Worm (Caenorhabditis elegans) whole organism, late embryonic: Measurements from ENCODE around the gene twk-14.

Experiments used
- F13H6.1 ChIP-seq: sonication (generic microtip); optimal IDR thresholded peaks from 2 replicates; lab custom pipeline; 2016; ENCODE audit warnings: missing genetic modification characterization, missing compliant biosample characterization
- K02D7.2 ChIP-seq: sonication (generic microtip); optimal IDR thresholded peaks from 2 replicates; lab custom pipeline; 2017; ENCODE audit warnings: mild to moderate bottlenecking, missing genetic modification characterization, missing compliant biosample characterization
- ahr-1 ChIP-seq: sonication (generic microtip); optimal IDR thresholded peaks from 2 replicates; lab custom pipeline; 2016; ENCODE audit warnings: missing genetic modification characterization, missing compliant biosample characterization
- ceh-14 ChIP-seq: sonication (generic microtip); optimal IDR thresholded peaks from 2 replicates; lab custom pipeline; 2016; ENCODE audit warnings: missing genotype, missing genetic modification characterization, missing compliant biosample characterization
- ceh-19 ChIP-seq: fragments of 200-800 bp; sonication (Bioruptor generic); optimal IDR thresholded peaks from 2 replicates; lab custom pipeline; 2018; ENCODE audit warnings: mild to moderate bottlenecking, missing genetic modification characterization, missing compliant biosample characterization
- ceh-2 ChIP-seq: sonication (generic microtip); optimal IDR thresholded peaks from 2 replicates; lab custom pipeline; 2016; ENCODE audit warnings: missing genotype, missing genetic modification characterization, missing compliant biosample characterization
- ceh-30 ChIP-seq: fragments of 150-350 bp; optimal IDR thresholded peaks from 2 replicates; lab custom pipeline; 2014; ENCODE audit warnings: missing biosample characterization, missing genetic modification characterization
- ceh-31 ChIP-seq: sonication (generic microtip); optimal IDR thresholded peaks from 2 replicates; lab custom pipeline; 2016; ENCODE audit warnings: missing genetic modification characterization, missing compliant biosample characterization
- ceh-48 ChIP-seq: sonication (generic microtip); optimal IDR thresholded peaks from 2 replicates; lab custom pipeline; 2016; ENCODE audit warnings: missing genetic modification characterization, inconsistent platforms, missing compliant biosample characterization
- ceh-6 ChIP-seq: fragments of 200-800 bp; sonication (Bioruptor generic); optimal IDR thresholded peaks from 2 replicates; lab custom pipeline; 2018; ENCODE audit warnings: mild to moderate bottlenecking, missing genetic modification characterization, missing compliant biosample characterization
- dmd-4 ChIP-seq: sonication (generic microtip); optimal IDR thresholded peaks from 2 replicates; lab custom pipeline; 2016; ENCODE audit warnings: borderline replicate concordance, missing genetic modification characterization, missing compliant biosample characterization
- dve-1 ChIP-seq: sonication (generic microtip); optimal IDR thresholded peaks from 2 replicates; lab custom pipeline; 2017; ENCODE audit warnings: antibody characterized with exemption, mild to moderate bottlenecking, missing genetic modification characterization, missing compliant biosample characterization
- elt-2 ChIP-seq: sonication (generic microtip); optimal IDR thresholded peaks from 2 replicates; lab custom pipeline; 2016; ENCODE audit warnings: missing genetic modification reagents, missing genetic modification characterization, missing compliant biosample characterization
- elt-4 ChIP-seq: sonication (generic microtip); optimal IDR thresholded peaks from 2 replicates; lab custom pipeline; 2016; ENCODE audit warnings: missing genetic modification characterization, missing compliant biosample characterization
- ets-4 ChIP-seq: sonication (generic microtip); optimal IDR thresholded peaks from 2 replicates; lab custom pipeline; 2016; ENCODE audit warnings: missing genetic modification characterization, missing compliant biosample characterization
- fkh-10 ChIP-seq: fragments of 150-350 bp; optimal IDR thresholded peaks from 2 replicates; lab custom pipeline; 2014; ENCODE audit warnings: missing biosample characterization, missing genetic modification reagents, missing genetic modification characterization
- fkh-6 ChIP-seq: sonication (generic microtip); optimal IDR thresholded peaks from 2 replicates; lab custom pipeline; 2016; ENCODE audit warnings: missing genetic modification characterization, missing compliant biosample characterization
- hlh-15 ChIP-seq: sonication (generic microtip); optimal IDR thresholded peaks from 2 replicates; lab custom pipeline; 2016; ENCODE audit warnings: missing genetic modification characterization, missing compliant biosample characterization
- hlh-6 ChIP-seq: sonication (generic microtip); optimal IDR thresholded peaks from 2 replicates; lab custom pipeline; 2016; ENCODE audit warnings: missing genotype, missing genetic modification characterization, missing compliant biosample characterization
- hlh-8 ChIP-seq: sonication (generic microtip); optimal IDR thresholded peaks from 2 replicates; lab custom pipeline; 2016; ENCODE audit warnings: missing genotype, missing genetic modification characterization, missing compliant biosample characterization
- lim-6 ChIP-seq: sonication (generic microtip); optimal IDR thresholded peaks from 2 replicates; lab custom pipeline; 2016; ENCODE audit warnings: missing genetic modification characterization, missing compliant biosample characterization
- lin-11 ChIP-seq: fragments of 200-800 bp; sonication (Bioruptor generic); optimal IDR thresholded peaks from 2 replicates; lab custom pipeline; 2018; ENCODE audit warnings: mild to moderate bottlenecking, missing genetic modification characterization, missing compliant biosample characterization
- mec-3 ChIP-seq: sonication (generic microtip); optimal IDR thresholded peaks from 2 replicates; lab custom pipeline; 2016; ENCODE audit warnings: borderline replicate concordance, missing genetic modification characterization, missing compliant biosample characterization
- nhr-11 ChIP-seq: fragments of 150-350 bp; optimal IDR thresholded peaks from 2 replicates; lab custom pipeline; 2014; ENCODE audit warnings: missing biosample characterization, missing genetic modification characterization
- nhr-232 ChIP-seq: sonication (generic microtip); optimal IDR thresholded peaks from 2 replicates; lab custom pipeline; 2016; ENCODE audit warnings: missing genetic modification characterization, missing compliant biosample characterization
- pag-3 ChIP-seq: sonication (generic microtip); optimal IDR thresholded peaks from 2 replicates; lab custom pipeline; 2016; ENCODE audit warnings: missing compliant biosample characterization, missing genetic modification characterization, borderline replicate concordance
- pha-4 ChIP-seq: fragments of 150-350 bp; optimal IDR thresholded peaks from 2 replicates; lab custom pipeline; 2018; ENCODE audit warnings: missing biosample characterization, missing genetic modification reagents, missing genetic modification characterization
- pros-1 ChIP-seq: fragments of 150-350 bp; optimal IDR thresholded peaks from 2 replicates; lab custom pipeline; 2014; ENCODE audit warnings: missing biosample characterization, missing genetic modification reagents, missing genetic modification characterization
- ref-2 ChIP-seq: sonication (generic microtip); optimal IDR thresholded peaks from 2 replicates; lab custom pipeline; 2016; ENCODE audit warnings: missing genetic modification characterization, missing compliant biosample characterization
- rnt-1 ChIP-seq: sonication (generic microtip); optimal IDR thresholded peaks from 2 replicates; lab custom pipeline; 2016; ENCODE audit warnings: missing genetic modification characterization, missing compliant biosample characterization
- sdc-2 ChIP-seq: sonication (generic microtip); optimal IDR thresholded peaks from 2 replicates; lab custom pipeline; 2016; ENCODE audit warnings: missing genotype, missing genetic modification characterization, missing compliant biosample characterization
- sox-4 ChIP-seq: sonication (generic microtip); optimal IDR thresholded peaks from 2 replicates; lab custom pipeline; 2017; ENCODE audit warnings: mild to moderate bottlenecking, missing genetic modification characterization, inconsistent platforms, missing compliant biosample characterization
- tbx-2 ChIP-seq: sonication (generic microtip); optimal IDR thresholded peaks from 2 replicates; lab custom pipeline; 2016; ENCODE audit warnings: missing genetic modification characterization, missing compliant biosample characterization
- unc-3 ChIP-seq, 2 experiments: fragments of 200-800 bp in 1 of 2; sonication (Bioruptor generic) in 1 of 2; sonication (generic microtip) in 1 of 2; conservative IDR thresholded peaks in 1 of 2; optimal IDR thresholded peaks in 1 of 2; 2 replicates each; pipeline versions ENCODE4 v1.3.6 to Lab custom; 2016 to 2022; ENCODE audit warnings: missing compliant biosample characterization in 2 of 2, missing genetic modification characterization in 2 of 2, missing genetic modification reagents in 1 of 2
- unc-42 ChIP-seq: sonication (generic microtip); optimal IDR thresholded peaks from 2 replicates; lab custom pipeline; 2016; ENCODE audit warnings: missing genotype, missing genetic modification characterization, missing compliant biosample characterization
- unc-86 ChIP-seq: sonication (generic microtip); optimal IDR thresholded peaks from 2 replicates; lab custom pipeline; 2016; ENCODE audit warnings: missing genetic modification characterization, missing compliant biosample characterization
- zip-5 ChIP-seq: sonication (generic microtip); optimal IDR thresholded peaks from 2 replicates; lab custom pipeline; 2016; ENCODE audit warnings: missing genetic modification characterization, missing compliant biosample characterization

twk-14 gene

ce11 chrV:12408996-12409395, 13.5 kb upstream of the twk-14 start:
- TF ChIP-seq ceh-14 (tag; lab: Kevin White, UChicago) (no peak), ceh-19 (GFP tag; lab: Kevin White, UChicago) (no peak), dmd-4 (no peak), hlh-15 (tag; lab: Kevin White, UChicago) (no peak), ceh-31 (tag; lab: Kevin White, UChicago) (no peak), nhr-232 (no peak), K02D7.2 (no peak), ceh-6 (no peak), tbx-2 (tag; lab: Kevin White, UChicago) (no peak), pag-3 (no peak), ceh-30 (tag; lab: Kevin White, UChicago) (no peak)

DNA sequence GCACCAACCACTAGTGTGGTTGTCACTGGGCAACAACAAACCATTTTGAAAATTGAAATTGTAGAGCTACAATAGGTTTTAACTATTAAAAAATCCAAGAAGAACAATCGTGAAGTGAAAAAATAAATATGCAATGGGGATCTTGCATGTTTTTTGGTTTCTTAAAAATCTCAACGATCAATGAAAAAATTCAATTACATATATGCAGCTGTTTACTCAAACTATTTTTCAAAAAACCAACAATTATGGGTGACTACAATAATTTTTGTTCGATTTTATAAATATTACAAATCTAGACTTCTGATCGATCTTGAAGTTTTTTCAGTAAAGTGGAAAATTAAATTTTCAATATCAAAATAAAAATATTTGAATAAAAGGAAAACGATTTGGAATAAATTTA, 13.0 kb upstream of the twk-14 start, which contains the start of gene cdr-4:
cdr-4 (minus strand) TSS at position 101 of the 400 bp plus-strand sequence.
- TF ChIP-seq tbx-2 (tag; lab: Kevin White, UChicago) (no peak), lim-6 (tag; lab: Kevin White, UChicago) (no peak), dve-1 (no peak), ceh-2 (tag; lab: Kevin White, UChicago) (no peak), ceh-31 (tag; lab: Kevin White, UChicago) (no peak), elt-4 (no peak), pha-4 (no peak), sox-4 (tag; lab: Kevin White, UChicago) (no peak), zip-5 (tag; lab: Kevin White, UChicago) (no peak)

DNA sequence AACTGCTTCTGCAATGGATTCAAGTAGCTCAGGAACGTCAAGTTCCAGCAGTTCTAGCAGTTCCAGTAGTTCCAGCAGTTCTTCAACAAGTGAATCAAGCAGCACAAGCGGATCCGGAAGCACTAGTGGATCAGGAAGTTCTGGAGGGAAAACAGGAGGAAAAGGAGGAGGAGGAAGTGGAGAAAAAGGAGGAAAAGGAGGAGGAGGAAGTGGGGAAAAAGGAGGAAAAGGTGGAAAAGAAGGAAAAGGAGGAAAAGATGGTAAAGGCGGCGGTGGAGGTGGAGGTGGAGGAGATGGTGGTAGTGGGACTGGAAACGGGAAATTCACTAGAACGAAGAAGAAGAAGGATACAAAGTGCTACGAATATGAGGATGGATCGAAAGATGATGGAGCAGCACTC, 11.0 kb upstream of the twk-14 start:
- no peak for TF ChIP-seq ceh-30 (tag; lab: Kevin White, UChicago)
- no peak for TF ChIP-seq ceh-2 (tag; lab: Kevin White, UChicago)
- no peak for TF ChIP-seq unc-3 (GFP tag; conservative IDR thresholded peaks at IDR 0.05; lab: Robert Waterston, UW)
- TF ChIP-seq unc-3 (tag; optimal IDR thresholded peaks at IDR 0.05; lab: Kevin White, UChicago): no peak
- TF ChIP-seq hlh-8: no peak
- no peak for TF ChIP-seq hlh-6 (tag; lab: Kevin White, UChicago)
- no peak for TF ChIP-seq ets-4
- no peak for TF ChIP-seq sdc-2 (tag; lab: Kevin White, UChicago)
- no peak for TF ChIP-seq unc-86 (tag; lab: Kevin White, UChicago)
- no peak for TF ChIP-seq elt-2

DNA sequence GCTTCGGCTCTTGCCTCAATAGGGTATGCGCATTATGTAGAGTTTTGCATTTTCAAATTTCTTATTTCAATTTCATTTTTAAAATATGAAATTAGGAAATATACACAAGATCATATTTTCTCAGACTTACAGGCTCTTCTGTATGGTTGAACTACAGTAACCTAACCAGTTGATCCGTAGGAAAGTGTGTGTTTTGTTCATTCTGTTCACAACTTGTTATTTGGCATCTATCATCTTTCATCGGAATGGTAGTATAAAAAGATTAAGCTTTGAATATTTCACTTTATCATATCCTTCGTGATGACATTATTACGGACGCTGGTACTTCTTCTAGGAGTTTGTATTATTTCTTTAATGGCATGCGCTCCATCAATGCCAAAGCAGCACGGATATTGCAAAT, 10.4 kb upstream of the twk-14 start, which contains the start of gene K01D12.10:
K01D12.10 (plus strand) TSS at position 301 of the 400 bp plus-strand sequence.
- TF ChIP-seq zip-5 (tag; lab: Kevin White, UChicago) (no peak), F13H6.1 (no peak), rnt-1 (tag; lab: Kevin White, UChicago) (no peak), ceh-30 (tag; lab: Kevin White, UChicago) (no peak), pros-1 (tag; lab: Kevin White, UChicago) (no peak), ahr-1 (tag; lab: Kevin White, UChicago) (no peak), unc-42 (tag; lab: Kevin White, UChicago) (no peak), lin-11 (no peak), unc-3 (GFP tag; conservative IDR thresholded peaks at IDR 0.05; lab: Robert Waterston, UW) (no peak), unc-3 (tag; optimal IDR thresholded peaks at IDR 0.05; lab: Kevin White, UChicago) (no peak), ets-4 (no peak), mec-3 (tag; lab: Kevin White, UChicago) (no peak), fkh-6 (no peak), hlh-15 (tag; lab: Kevin White, UChicago) (no peak), fkh-10 (no peak), ref-2 (tag; lab: Kevin White, UChicago) (no peak), nhr-11 (no peak), ceh-48 (tag; lab: Kevin White, UChicago) (no peak), ceh-6 (no peak)
